Worm (Caenorhabditis elegans): ENCODE measurements around the gene rps-0.

Gene rps-0

ce11 chrIII:4703932-4704454 lies 49.9 kb downstream of the rps-0 start, which contains the start of the genes clp-2 and mrpl-16:
Gene clp-2 (minus strand): TSS chrIII:4704025.
Gene mrpl-16 (plus strand): TSS chrIII:4704404.
- no peak for TF ChIP-seq aly-2 (tag; optimal IDR thresholded peaks at IDR 0.05)
- no peak for TF ChIP-seq vab-15 (tag; optimal IDR thresholded peaks at IDR 0.05)
- TF ChIP-seq pag-3 (tag; optimal IDR thresholded peaks at IDR 0.05; ENCODE audit: borderline replicate concordance, insufficient read depth) = no peak
- no peak for TF ChIP-seq Y116A8C.19 (tag; optimal IDR thresholded peaks at IDR 0.05; ENCODE audit: borderline replicate concordance)
- no peak for TF ChIP-seq tlp-1 (tag; optimal IDR thresholded peaks at IDR 0.05)
- TF ChIP-seq ztf-4 (tag; optimal IDR thresholded peaks at IDR 0.05) = no peak
- TF ChIP-seq nhr-77 (tag; optimal IDR thresholded peaks at IDR 0.05) = no peak
- TF ChIP-seq nhr-90 (tag; optimal IDR thresholded peaks at IDR 0.05; ENCODE audit: poor library complexity) = no peak
- TF ChIP-seq blmp-1 (tag; optimal IDR thresholded peaks at IDR 0.05) = no peak
- no peak for TF ChIP-seq ama-1 (optimal IDR thresholded peaks at IDR 0.05)
- TF ChIP-seq swsn-7 (tag; optimal IDR thresholded peaks at IDR 0.05) = peak; percentile 24
- no peak for TF ChIP-seq mab-9 (GFP tag; IDR thresholded peaks at IDR 0.05)
- TF ChIP-seq nhr-12 (tag; optimal IDR thresholded peaks at IDR 0.05) = no peak
- TF ChIP-seq ceh-88 (GFP tag; IDR thresholded peaks at IDR 0.05) = no peak
- TF ChIP-seq aha-1 (tag; optimal IDR thresholded peaks at IDR 0.05) = no peak
- TF ChIP-seq unc-98 (GFP tag; IDR thresholded peaks at IDR 0.05) = no peak
- TF ChIP-seq isw-1 (GFP tag; IDR thresholded peaks at IDR 0.05) = no peak
- TF ChIP-seq egl-13 (tag; optimal IDR thresholded peaks at IDR 0.05) = no peak
- TF ChIP-seq lin-15B (tag; optimal IDR thresholded peaks at IDR 0.05) = no peak
- no peak for TF ChIP-seq lin-14 (GFP tag; optimal IDR thresholded peaks at IDR 0.05)
- TF ChIP-seq snpc-4 (tag; optimal IDR thresholded peaks at IDR 0.05) = no peak
- TF ChIP-seq alr-1 (tag; optimal IDR thresholded peaks at IDR 0.05; ENCODE audit: borderline replicate concordance) = no peak
- TF ChIP-seq egl-27 (tag; optimal IDR thresholded peaks at IDR 0.05) = no peak
- peak; percentile 38 for TF ChIP-seq snu-23 (GFP tag; optimal IDR thresholded peaks at IDR 0.05)
- no peak for TF ChIP-seq ztf-11 (tag; optimal IDR thresholded peaks at IDR 0.05)
- peak; percentile 34 for TF ChIP-seq nhr-71 (tag; optimal IDR thresholded peaks at IDR 0.05)
- TF ChIP-seq unc-86 (tag; optimal IDR thresholded peaks at IDR 0.05) = no peak
- TF ChIP-seq ceh-90 (tag; optimal IDR thresholded peaks at IDR 0.05) = no peak
- no peak for TF ChIP-seq nhr-84 (tag; optimal IDR thresholded peaks at IDR 0.05)
- no peak for TF ChIP-seq nhr-20 (tag; optimal IDR thresholded peaks at IDR 0.05)
- peak in 1 of 3 experiments; percentile 21 for TF ChIP-seq ceh-82 (tag; optimal IDR thresholded peaks at IDR 0.05)
- no peak for TF ChIP-seq dsc-1 (tag; optimal IDR thresholded peaks at IDR 0.05)
- no peak for TF ChIP-seq efl-3 (GFP tag; optimal IDR thresholded peaks at IDR 0.05)
- no peak for TF ChIP-seq elt-3 (tag; optimal IDR thresholded peaks at IDR 0.05)
- TF ChIP-seq hlh-4 (tag; optimal IDR thresholded peaks at IDR 0.05) = no peak
- TF ChIP-seq mef-2 (tag; optimal IDR thresholded peaks at IDR 0.05) = no peak
- TF ChIP-seq nhr-47 (tag; optimal IDR thresholded peaks at IDR 0.05) = peak; percentile 5
- no peak for TF ChIP-seq nhr-11 (tag; optimal IDR thresholded peaks at IDR 0.05)
- no peak for TF ChIP-seq skn-1 (tag; optimal IDR thresholded peaks at IDR 0.05)
- no peak for TF ChIP-seq lir-3 (tag; optimal IDR thresholded peaks at IDR 0.05; ENCODE audit: poor library complexity)
- no peak for TF ChIP-seq pax-3 (tag; optimal IDR thresholded peaks at IDR 0.05)
- no peak for TF ChIP-seq hpl-2 (GFP tag; optimal IDR thresholded peaks at IDR 0.05)
- TF ChIP-seq xbp-1 (tag; optimal IDR thresholded peaks at IDR 0.05) = no peak
- no peak for TF ChIP-seq ets-5 (GFP tag; IDR thresholded peaks at IDR 0.05)
- peak; percentile 10 for TF ChIP-seq C16A3.4 (tag; optimal IDR thresholded peaks at IDR 0.05)
- no peak for TF ChIP-seq ceh-63 (GFP tag; optimal IDR thresholded peaks at IDR 0.05)
- TF ChIP-seq lin-35 (GFP tag; optimal IDR thresholded peaks at IDR 0.05) = peak; percentile 39 to 62
- TF ChIP-seq lin-39 (tag; optimal IDR thresholded peaks at IDR 0.05) = no peak
- TF ChIP-seq tbx-2 (tag; optimal IDR thresholded peaks at IDR 0.05) = no peak
- no peak for TF ChIP-seq fos-1 (tag; optimal IDR thresholded peaks at IDR 0.05)
- TF ChIP-seq unc-130 (tag; optimal IDR thresholded peaks at IDR 0.05) = no peak
- TF ChIP-seq unc-30 (tag; optimal IDR thresholded peaks at IDR 0.05) = no peak
- TF ChIP-seq irx-1 (tag; optimal IDR thresholded peaks at IDR 0.05) = peak; percentile 4
- TF ChIP-seq ces-1 (GFP tag; optimal IDR thresholded peaks at IDR 0.05) = no peak

All from whole organism, L1 larva.